Fruit fly (Drosophila melanogaster): ENCODE data around the gene Hsp26.
A peak's percentile ranks its signal among the peaks of the same experiment; 100 is the strongest.

Gene Hsp26

DNA sequence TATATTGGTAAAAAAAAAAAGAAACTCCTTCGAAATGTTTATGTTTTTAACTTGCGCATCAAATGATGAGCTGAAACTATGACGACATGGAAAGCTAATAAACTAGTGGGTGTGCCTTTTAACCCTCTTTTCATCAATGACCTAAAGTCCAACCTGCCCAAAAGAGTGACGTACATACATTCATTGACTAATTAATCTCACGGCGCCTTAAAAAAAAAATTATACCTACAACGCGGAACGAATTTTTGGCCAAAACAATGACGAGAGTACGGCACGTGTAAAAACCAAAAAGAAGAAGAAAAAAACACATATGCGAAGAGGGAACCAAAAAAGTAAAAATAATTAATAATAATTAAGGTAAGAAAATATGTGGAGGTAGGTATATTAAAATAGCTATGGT is 38.7 kb downstream of the Hsp26 start, which contains the start of gene PGRP-LC:
PGRP-LC (plus strand) TSS at position 301 of the 400 bp plus-strand sequence.
- TF ChIP-seq CG8765 (GFP tag; IDR thresholded peaks at IDR 0.05) (no peak), shn (GFP tag; optimal IDR thresholded peaks at IDR 0.05) (no peak), ken (GFP tag; IDR thresholded peaks at IDR 0.05) (no peak), pzg (GFP tag; optimal IDR thresholded peaks at IDR 0.05) (no peak), CG15073 (GFP tag; optimal IDR thresholded peaks at IDR 0.05) (no peak), eyg (GFP tag; optimal IDR thresholded peaks at IDR 0.05) (no peak), CG8089 (GFP tag; optimal IDR thresholded peaks at IDR 0.05) (no peak), CG7357 (GFP tag; IDR thresholded peaks at IDR 0.05) (no peak), Ets65A (GFP tag) (no peak), HmgZ (tag; optimal IDR thresholded peaks at IDR 0.05) (no peak), Antp (GFP tag; optimal IDR thresholded peaks at IDR 0.05) (no peak)

DNA sequence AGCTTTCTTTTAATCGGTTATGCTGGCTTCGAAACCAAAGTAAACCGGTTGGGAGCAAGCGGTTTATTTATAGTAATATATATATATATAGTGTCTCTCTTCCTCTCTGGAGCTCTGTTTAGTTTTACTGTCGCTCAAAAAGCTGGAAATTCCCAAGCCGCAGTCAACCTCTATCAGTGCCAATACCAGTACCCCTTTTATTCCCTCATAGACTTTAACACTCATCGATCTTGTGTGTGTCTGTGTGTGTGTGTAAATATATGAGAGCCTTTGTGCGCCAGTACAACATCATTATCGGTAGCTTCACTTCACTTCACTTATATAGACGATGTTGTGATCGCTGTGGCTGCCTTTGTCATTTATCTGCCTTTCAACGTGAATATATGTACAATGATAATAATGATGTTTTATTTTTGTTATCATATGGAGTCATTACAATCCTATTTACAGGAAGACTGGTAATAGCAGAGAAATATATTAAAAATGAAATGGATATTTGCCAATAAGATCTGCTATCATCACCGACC is 39.2 kb downstream of the Hsp26 start:
- TF ChIP-seq Med (GFP tag) (peak; percentile 50), Trl (optimal IDR thresholded peaks at IDR 0.05) (peak; percentile 7 to 32), Trl (GFP tag; optimal IDR thresholded peaks at IDR 0.05) (no peak), CG5953 (GFP tag; IDR thresholded peaks at IDR 0.05) (no peak), crol (GFP tag; IDR thresholded peaks at IDR 0.05) (no peak), cg (GFP tag; optimal IDR thresholded peaks at IDR 0.05) (peak; percentile 49), gro (GFP tag; optimal IDR thresholded peaks at IDR 0.05) (no peak), CG1602 (GFP tag; optimal IDR thresholded peaks at IDR 0.05) (no peak), CG7786 (GFP tag; optimal IDR thresholded peaks at IDR 0.05) (no peak), fd64A (GFP tag; optimal IDR thresholded peaks at IDR 0.05) (no peak), Max (GFP tag; optimal IDR thresholded peaks at IDR 0.05) (no peak), HmgD (GFP tag; optimal IDR thresholded peaks at IDR 0.05) (no peak), CG3995 (GFP tag; optimal IDR thresholded peaks at IDR 0.05) (peak; percentile 27), lilli (GFP tag; optimal IDR thresholded peaks at IDR 0.05) (no peak), CG9727 (GFP tag; optimal IDR thresholded peaks at IDR 0.05) (no peak), CG12769 (tag; optimal IDR thresholded peaks at IDR 0.05) (peak; percentile 63), nom (GFP tag; optimal IDR thresholded peaks at IDR 0.05) (peak; percentile 34), Dad (GFP tag; optimal IDR thresholded peaks at IDR 0.05) (no peak), Dip3 (GFP tag; optimal IDR thresholded peaks at IDR 0.05) (no peak), CG6791 (GFP tag; IDR thresholded peaks at IDR 0.05; ENCODE audit: partially characterized antibody) (no peak)

DNA sequence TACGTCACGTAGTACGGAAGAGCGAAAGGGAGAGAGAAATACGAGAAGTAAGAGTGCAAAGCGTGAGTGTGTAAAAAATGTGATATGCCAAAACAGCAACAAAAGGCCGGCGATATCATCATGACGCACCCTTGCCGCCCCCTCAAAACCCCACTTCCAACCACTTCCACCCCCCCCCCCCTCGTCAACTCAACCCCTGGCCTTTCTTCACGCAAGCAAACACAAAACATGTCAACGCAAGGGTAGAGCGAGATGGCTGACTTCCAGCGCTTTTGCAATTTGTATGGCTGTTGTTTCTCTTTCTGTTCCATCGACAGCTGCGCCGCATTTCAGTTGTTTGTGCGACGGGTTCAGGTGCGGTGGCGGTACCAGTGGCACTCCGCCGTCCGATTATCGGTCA is 41.5 kb downstream of the Hsp26 start:
- TF ChIP-seq kni (GFP tag; optimal IDR thresholded peaks at IDR 0.05) (peak; percentile 47), nau (GFP tag; optimal IDR thresholded peaks at IDR 0.05) (peak; percentile 29), klu (GFP tag; IDR thresholded peaks at IDR 0.05) (peak; percentile 46; the same call in 1 of the 2 replicates), Hr78 (GFP tag; optimal IDR thresholded peaks at IDR 0.05) (peak in 1 of 2 experiments; percentile 39), abd-A (tag; optimal IDR thresholded peaks at IDR 0.05) (peak; percentile 43), sd (tag; optimal IDR thresholded peaks at IDR 0.05) (peak; percentile 36), Eip74EF (GFP tag; optimal IDR thresholded peaks at IDR 0.05) (peak in 1 of 2 experiments; percentile 50), ci (GFP tag; IDR thresholded peaks at IDR 0.05) (0 out of 3 replicates have a peak, but pooled peaks have one; percentile 32), CG8290 (GFP tag; optimal IDR thresholded peaks at IDR 0.05) (no peak), CG8290 (tag; optimal IDR thresholded peaks at IDR 0.05) (peak in 1 of 2 experiments; percentile 23), HLH3B (GFP tag; IDR thresholded peaks at IDR 0.05) (0 out of 2 replicates have a peak, but pooled peaks have one; percentile 37), stc (GFP tag; IDR thresholded peaks at IDR 0.05) (0 out of 2 replicates have a peak, but pooled peaks have one; percentile 21), tx (GFP tag; optimal IDR thresholded peaks at IDR 0.05) (no peak), CG10543 (GFP tag; optimal IDR thresholded peaks at IDR 0.05) (peak; percentile 24), lab (GFP tag; optimal IDR thresholded peaks at IDR 0.05) (peak; percentile 64), tgo (GFP tag; IDR thresholded peaks at IDR 0.05) (peak; percentile 41; the same call in 1 of the 3 replicates), repo (GFP tag; optimal IDR thresholded peaks at IDR 0.05) (no peak), CG1832 (GFP tag; optimal IDR thresholded peaks at IDR 0.05) (peak; percentile 40), otp (GFP tag; IDR thresholded peaks at IDR 0.05) (no peak)
